Worm (Caenorhabditis elegans) whole organism, young adult: ENCODE measurements around the gene ZK899.5.

Source experiments
- B0019.2 ChIP-seq: fragments of 200-800 bp; sonication (Bioruptor generic); conservative IDR thresholded peaks from 2 replicates; pipeline ENCODE4 v1.3.6; 2022; ENCODE audit warnings: missing genetic modification reagents, missing genetic modification characterization, missing compliant biosample characterization
- F10E7.11 ChIP-seq: sonication (generic microtip); optimal IDR thresholded peaks from 2 replicates; lab custom pipeline; 2017; ENCODE audit warnings: mild to moderate bottlenecking, missing genetic modification characterization, moderate library complexity, missing compliant biosample characterization
- T07F8.4 ChIP-seq: sonication (generic microtip); optimal IDR thresholded peaks from 2 replicates; lab custom pipeline; 2016; ENCODE audit warnings: mild to moderate bottlenecking, missing genetic modification characterization, moderate library complexity, missing compliant biosample characterization
- dpl-1 ChIP-seq: fragments of 150-350 bp; optimal IDR thresholded peaks from 2 replicates; lab custom pipeline; 2014; ENCODE audit warnings: missing biosample characterization, missing genetic modification reagents, missing genetic modification characterization
- egl-44 ChIP-seq: fragments of 200-800 bp; sonication (Bioruptor generic); IDR thresholded peaks from 2 replicates; pipeline ENCODE4 v1.3.6; 2022; ENCODE audit warnings: missing genetic modification reagents, missing genetic modification characterization, missing compliant biosample characterization

- TF ChIP-seq dpl-1 (GFP tag; lab: Kevin White, UChicago) (no peak), T07F8.4 (tag; lab: Kevin White, UChicago) (no peak), B0019.2 (GFP tag; lab: Robert Waterston, UW) (no peak), egl-44 (no peak), F10E7.11 (no peak)
Observed at ce11 chrX:9510448-9510847, 49.7 kb upstream of the ZK899.5 start.
